Worm (Caenorhabditis elegans) whole organism, L2 larva: ENCODE results near the gene ZK813.7.

ENCODE experiments used
- F13H6.1 ChIP-seq: sonication (generic microtip); optimal IDR thresholded peaks from 2 replicates; lab custom pipeline; 2016; ENCODE audit warnings: missing genetic modification characterization, missing compliant biosample characterization
- elt-3 ChIP-seq: sonication (generic microtip); optimal IDR thresholded peaks from 2 replicates; lab custom pipeline; 2017; ENCODE audit warnings: missing biosample characterization, missing genetic modification characterization
- gmeb-1 ChIP-seq: fragments of 150-350 bp; optimal IDR thresholded peaks from 2 replicates; lab custom pipeline; 2014; ENCODE audit warnings: missing biosample characterization, missing genetic modification characterization
- mbf-1 ChIP-seq: sonication (generic microtip); optimal IDR thresholded peaks from 2 replicates; lab custom pipeline; 2017; ENCODE audit warnings: missing biosample characterization, missing genetic modification characterization
- sem-4 ChIP-seq: fragments of 150-350 bp; optimal IDR thresholded peaks from 2 replicates; lab custom pipeline; 2014; ENCODE audit warnings: missing biosample characterization, missing genetic modification reagents, missing genetic modification characterization
- unc-55 ChIP-seq: fragments of 150-350 bp; sonication (generic microtip); optimal IDR thresholded peaks from 3 replicates; lab custom pipeline; 2014; ENCODE audit warnings: missing biosample characterization, missing genetic modification reagents, missing genetic modification characterization

The ZK813.7 gene

ce11 chrX:3494634-3495033 is 50.0 kb downstream of the ZK813.7 start:
- TF ChIP-seq F13H6.1 (tag; lab: Kevin White, UChicago) (peak; percentile 36), elt-3 (tag; lab: Kevin White, UChicago) (no peak), mbf-1 (no peak), sem-4 (no peak), unc-55 (GFP tag; lab: Kevin White, UChicago) (no peak), gmeb-1 (no peak)
